Worm (Caenorhabditis elegans): ENCODE results near the gene pen-2.

pen-2 gene

ce11 chrIII:11350107-11350826, 7.1 kb downstream of the pen-2 start:
- TF ChIP-seq tag-97 (GFP tag; IDR thresholded peaks at IDR 0.05) (no peak), nhr-28 (tag; optimal IDR thresholded peaks at IDR 0.05) (peak; percentile 25), fos-1 (tag; optimal IDR thresholded peaks at IDR 0.05) (no peak), Y105C5A.15 (GFP tag; IDR thresholded peaks at IDR 0.05) (no peak), vab-7 (GFP tag; IDR thresholded peaks at IDR 0.05) (no peak), unc-62 (GFP tag; optimal IDR thresholded peaks at IDR 0.05 in 1 of 2) (peak in 1 of 2 experiments; percentile 29), unc-62 (tag; optimal IDR thresholded peaks at IDR 0.05) (no peak), pqm-1 (tag; optimal IDR thresholded peaks at IDR 0.05) (peak; percentile 70), cey-2 (tag; optimal IDR thresholded peaks at IDR 0.05; ENCODE audit: borderline replicate concordance, insufficient read depth) (no peak)

ce11 chrIII:11352840-11353239, 9.7 kb downstream of the pen-2 start:
- TF ChIP-seq lin-29 (GFP tag; IDR thresholded peaks at IDR 0.05) (no peak), skn-1 (tag; optimal IDR thresholded peaks at IDR 0.05) (no peak), zfp-3 (GFP tag; conservative IDR thresholded peaks at IDR 0.05) (no peak; the same call in 1 of the 2 replicates), mxl-2 (GFP tag; conservative IDR thresholded peaks at IDR 0.05) (no peak), pha-4 (GFP tag; IDR thresholded peaks at IDR 0.05) (peak; percentile 68; the same call in 1 of the 2 replicates), pha-4 (tag; optimal IDR thresholded peaks at IDR 0.05) (no peak), nhr-6 (tag; optimal IDR thresholded peaks at IDR 0.05) (no peak), nhr-76 (tag; optimal IDR thresholded peaks at IDR 0.05) (no peak), tra-1 (GFP tag; IDR thresholded peaks at IDR 0.05) (no peak), unc-39 (tag; optimal IDR thresholded peaks at IDR 0.05) (no peak), Y75B8A.6 (GFP tag; IDR thresholded peaks at IDR 0.05) (peak; percentile 57; the same call in 1 of the 2 replicates), spr-3 (GFP tag; optimal IDR thresholded peaks at IDR 0.05) (no peak), lim-7 (GFP tag; IDR thresholded peaks at IDR 0.05) (peak; percentile 83), lir-3 (tag; optimal IDR thresholded peaks at IDR 0.05) (no peak), vab-7 (GFP tag; IDR thresholded peaks at IDR 0.05) (peak; percentile 63; the same call in 1 of the 2 replicates), hmg-1.1 (GFP tag; IDR thresholded peaks at IDR 0.05) (peak; percentile 59; the same call in 1 of the 2 replicates), F44E2.7 (GFP tag; IDR thresholded peaks at IDR 0.05) (no peak), daf-8 (GFP tag; IDR thresholded peaks at IDR 0.05) (no peak), set-16 (GFP tag; IDR thresholded peaks at IDR 0.05) (no peak), dmd-9 (GFP tag; IDR thresholded peaks at IDR 0.05) (0 out of 2 replicates have a peak, but pooled peaks have one; percentile 34), T20F7.1 (GFP tag; optimal IDR thresholded peaks at IDR 0.05) (no peak), F10B5.3 (tag; optimal IDR thresholded peaks at IDR 0.05) (no peak), mdl-1 (tag; optimal IDR thresholded peaks at IDR 0.05) (no peak), ZK546.5 (tag; optimal IDR thresholded peaks at IDR 0.05) (no peak), mes-2 (tag; optimal IDR thresholded peaks at IDR 0.05; ENCODE audit: poor library complexity, severe bottlenecking) (peak; percentile 76), zag-1 (tag; optimal IDR thresholded peaks at IDR 0.05) (no peak), R02D3.7 (tag; optimal IDR thresholded peaks at IDR 0.05) (no peak), nhr-10 (tag; optimal IDR thresholded peaks at IDR 0.05) (no peak), nhr-11 (tag; optimal IDR thresholded peaks at IDR 0.05) (peak; percentile 22), mdt-29 (GFP tag; IDR thresholded peaks at IDR 0.05) (0 out of 2 replicates have a peak, but pooled peaks have one; percentile 20), fkh-10 (GFP tag; optimal IDR thresholded peaks at IDR 0.05) (no peak), dve-1 (tag; optimal IDR thresholded peaks at IDR 0.05; ENCODE audit: insufficient read depth) (peak; percentile 11), ceh-44 (GFP tag; IDR thresholded peaks at IDR 0.05) (no peak), egl-27 (tag; optimal IDR thresholded peaks at IDR 0.05) (no peak), spr-1 (tag; optimal IDR thresholded peaks at IDR 0.05) (no peak), saeg-2 (GFP tag; IDR thresholded peaks at IDR 0.05) (0 out of 2 replicates have a peak, but pooled peaks have one; percentile 49), snpc-4 (tag; optimal IDR thresholded peaks at IDR 0.05) (no peak), hif-1 (tag; optimal IDR thresholded peaks at IDR 0.05) (no peak), arid-1 (GFP tag; conservative IDR thresholded peaks at IDR 0.05) (peak; percentile 82), daf-12 (tag; optimal IDR thresholded peaks at IDR 0.05) (no peak), fos-1 (tag; optimal IDR thresholded peaks at IDR 0.05) (no peak), ztf-11 (tag; optimal IDR thresholded peaks at IDR 0.05) (no peak)

Measured in whole organism, L4 larva.